Worm (Caenorhabditis elegans) whole organism, young adult: ENCODE data around the gene Y73B6BL.31.

Source experiments
- dpl-1 ChIP-seq: fragments of 150-350 bp; optimal IDR thresholded peaks from 2 replicates; lab custom pipeline; 2014; ENCODE audit warnings: missing biosample characterization, missing genetic modification reagents, missing genetic modification characterization
- let-607 ChIP-seq, 2 experiments: fragments of 200-800 bp in 1 of 2; sonication (Bioruptor generic) in 1 of 2; sonication (generic microtip) in 1 of 2; optimal IDR thresholded peaks; 2 replicates each; lab custom pipeline; 2016 to 2018; ENCODE audit warnings: mild to moderate bottlenecking in 2 of 2, missing compliant biosample characterization in 2 of 2, missing genetic modification characterization in 2 of 2, moderate library complexity in 2 of 2, missing genotype in 1 of 2
- lin-40 ChIP-seq: sonication (generic microtip); optimal IDR thresholded peaks from 2 replicates; lab custom pipeline; 2016; ENCODE audit warnings: missing genetic modification characterization, mild to moderate bottlenecking, missing compliant biosample characterization, missing genotype, missing genetic modification reagents
- nhr-90 ChIP-seq: sonication (generic microtip); optimal IDR thresholded peaks from 2 replicates; lab custom pipeline; 2016; ENCODE audit warnings: missing genotype, mild to moderate bottlenecking, missing genetic modification characterization, missing compliant biosample characterization
- sptf-2 ChIP-seq: fragments of 200-800 bp; sonication (Bioruptor generic); optimal IDR thresholded peaks from 2 replicates; lab custom pipeline; 2018; ENCODE audit warnings: mild to moderate bottlenecking, missing genetic modification characterization, missing compliant biosample characterization

ce11 chrIV:6491915-6492314, 50.2 kb downstream of the Y73B6BL.31 start:
- no peak for TF ChIP-seq lin-40 (tag; lab: Kevin White, UChicago)
- TF ChIP-seq nhr-90 (tag; lab: Kevin White, UChicago), result no peak
- no peak for TF ChIP-seq sptf-2 (GFP tag; lab: Kevin White, UChicago)
- no peak for TF ChIP-seq let-607 (tag; optimal IDR thresholded peaks at IDR 0.05; lab: Kevin White, UChicago)
- TF ChIP-seq dpl-1 (GFP tag; lab: Kevin White, UChicago), result no peak
